Fruit fly (Drosophila melanogaster) Kc167 (cell line): ENCODE measurements around the gene CG8565.
"Not testable (repeated sequence)": the region's sequence is repeated elsewhere in the genome, so short reads cannot be mapped to it uniquely, and the experiment has no call there.

Experiments
- Sin3A ChIP-seq: fragments of >200 bp; optimal IDR thresholded peaks from 2 replicates; lab custom pipeline; 2018; ENCODE audit warnings: missing external identifiers
- insv ChIP-seq: fragments of >200 bp; optimal IDR thresholded peaks from 3 replicates; lab custom pipeline; 2018; ENCODE audit warnings: missing external identifiers
- psq ChIP-seq: fragments of >200 bp; optimal IDR thresholded peaks from 2 replicates; lab custom pipeline; 2017; ENCODE audit warnings: missing external identifiers

- not testable (repeated sequence) for TF ChIP-seq psq; insv (lab: Kevin White, UChicago); Sin3A (lab: Kevin White, UChicago)
Measured at dm6 chrX:15799085-15799557, 38.5 kb upstream of the CG8565 start, which contains the start of the genes sordd2 and CG15602.
